Worm (Caenorhabditis elegans) whole organism, L1 larva: ENCODE measurements around the gene ben-1.

Source experiments
- C04F5.9 ChIP-seq: sonication (generic microtip); optimal IDR thresholded peaks from 2 replicates; lab custom pipeline; 2016; ENCODE audit warnings: missing genetic modification characterization, missing compliant biosample characterization
- C34B4.2 ChIP-seq: sonication (generic microtip); optimal IDR thresholded peaks from 2 replicates; lab custom pipeline; 2017; ENCODE audit warnings: mild to moderate bottlenecking, missing genetic modification characterization, missing compliant biosample characterization
- Y116A8C.19 ChIP-seq: sonication (generic microtip); optimal IDR thresholded peaks from 2 replicates; lab custom pipeline; 2016; ENCODE audit warnings: missing compliant biosample characterization, missing genetic modification characterization, borderline replicate concordance
- alr-1 ChIP-seq: fragments of 200-800 bp; sonication (Bioruptor generic); optimal IDR thresholded peaks from 2 replicates; lab custom pipeline; 2018; ENCODE audit warnings: borderline replicate concordance, mild to moderate bottlenecking, missing genetic modification characterization, missing compliant biosample characterization
- aly-2 ChIP-seq: fragments of 150-350 bp; optimal IDR thresholded peaks from 2 replicates; lab custom pipeline; 2014; ENCODE audit warnings: missing biosample characterization, missing genetic modification characterization
- blmp-1 ChIP-seq: fragments of 150-350 bp; optimal IDR thresholded peaks from 2 replicates; lab custom pipeline; 2014; ENCODE audit warnings: missing biosample characterization, missing genetic modification characterization
- ceh-63 ChIP-seq: fragments of 200-800 bp; sonication (Bioruptor generic); optimal IDR thresholded peaks from 2 replicates; lab custom pipeline; 2018; ENCODE audit warnings: mild to moderate bottlenecking, missing genetic modification characterization, missing compliant biosample characterization
- ceh-82 ChIP-seq, 3 experiments: fragments of 150-350 bp in 1 of 3; sonication (generic microtip) in 2 of 3; optimal IDR thresholded peaks; 2 replicates each; lab custom pipeline; 2014 to 2017; ENCODE audit warnings: missing biosample characterization in 3 of 3, missing genetic modification characterization in 3 of 3
- ceh-88 ChIP-seq: fragments of 200-800 bp; sonication (Bioruptor generic); IDR thresholded peaks from 2 replicates; pipeline ENCODE4 v1.3.6; 2022; ENCODE audit warnings: missing genetic modification characterization, missing compliant biosample characterization
- ces-1 ChIP-seq: fragments of 150-350 bp; optimal IDR thresholded peaks from 2 replicates; lab custom pipeline; 2014; ENCODE audit warnings: missing biosample characterization, missing genetic modification reagents, missing genetic modification characterization
- dsc-1 ChIP-seq: sonication (generic microtip); optimal IDR thresholded peaks from 2 replicates; lab custom pipeline; 2016; ENCODE audit warnings: mild to moderate bottlenecking, missing genetic modification characterization, missing compliant biosample characterization
- efl-1 ChIP-seq, 4 experiments: fragments of 150-350 bp; optimal IDR thresholded peaks in 3 of 4; peaks in 1 of 4; 1 replicate in 1 of 4; 2 replicates in 3 of 4; lab custom pipeline; 2014; ENCODE audit warnings: missing biosample characterization in 2 of 4, missing genetic modification characterization in 2 of 4, missing genetic modification reagents in 2 of 4
- efl-3 ChIP-seq: fragments of 200-800 bp; sonication (Bioruptor generic); optimal IDR thresholded peaks from 2 replicates; lab custom pipeline; 2018; ENCODE audit warnings: mild to moderate bottlenecking, missing genetic modification characterization, missing compliant biosample characterization
- egl-13 ChIP-seq: sonication (generic microtip); optimal IDR thresholded peaks from 2 replicates; lab custom pipeline; 2016; ENCODE audit warnings: missing genotype, missing genetic modification reagents, missing genetic modification characterization, missing compliant biosample characterization
- egl-27 ChIP-seq, 2 experiments: fragments of 150-350 bp in 1 of 2; sonication (generic microtip); optimal IDR thresholded peaks; 3 replicates each; lab custom pipeline; 2017 to 2018; ENCODE audit warnings: missing biosample characterization in 2 of 2, missing genetic modification characterization in 2 of 2, missing genetic modification reagents in 2 of 2
- elt-2 ChIP-seq: sonication (generic microtip); optimal IDR thresholded peaks from 2 replicates; lab custom pipeline; 2016; ENCODE audit warnings: missing genetic modification characterization, mild to moderate bottlenecking, inconsistent platforms, missing compliant biosample characterization, missing genetic modification reagents
- ets-5 ChIP-seq: fragments of 200-800 bp; sonication (Bioruptor generic); IDR thresholded peaks from 2 replicates; pipeline ENCODE4 v1.3.6; 2022; ENCODE audit warnings: missing genetic modification characterization, missing compliant biosample characterization
- fkh-10 ChIP-seq: sonication (generic microtip); optimal IDR thresholded peaks from 2 replicates; lab custom pipeline; 2017; ENCODE audit warnings: missing biosample characterization, missing genetic modification reagents, missing genetic modification characterization
- fkh-4 ChIP-seq: sonication (generic microtip); optimal IDR thresholded peaks from 2 replicates; lab custom pipeline; 2016; ENCODE audit warnings: missing compliant biosample characterization, missing genetic modification characterization, borderline replicate concordance
- fkh-8 ChIP-seq: sonication (generic microtip); optimal IDR thresholded peaks from 2 replicates; lab custom pipeline; 2016; ENCODE audit warnings: mild to moderate bottlenecking, missing genetic modification characterization, missing compliant biosample characterization
- fos-1 ChIP-seq: fragments of 150-350 bp; optimal IDR thresholded peaks from 2 replicates; lab custom pipeline; 2014; ENCODE audit warnings: missing biosample characterization, missing genetic modification characterization
- hlh-4 ChIP-seq: sonication (generic microtip); optimal IDR thresholded peaks from 2 replicates; lab custom pipeline; 2016; ENCODE audit warnings: mild to moderate bottlenecking, missing genetic modification characterization, missing compliant biosample characterization
- irx-1 ChIP-seq: sonication (generic microtip); optimal IDR thresholded peaks from 2 replicates; lab custom pipeline; 2016; ENCODE audit warnings: missing genetic modification characterization, missing compliant biosample characterization
- lin-14 ChIP-seq: fragments of 200-800 bp; sonication (Bioruptor generic); optimal IDR thresholded peaks from 2 replicates; lab custom pipeline; 2018; ENCODE audit warnings: mild to moderate bottlenecking, missing genetic modification characterization, moderate library complexity, missing compliant biosample characterization
- lin-15B ChIP-seq: fragments of 150-350 bp; sonication (generic microtip); optimal IDR thresholded peaks from 3 replicates; lab custom pipeline; 2014; ENCODE audit warnings: missing biosample characterization, missing genetic modification characterization
- lin-35 ChIP-seq, 2 experiments: fragments of 150-350 bp; optimal IDR thresholded peaks; 2 replicates each; lab custom pipeline; 2014; ENCODE audit warnings: missing biosample characterization in 2 of 2, missing genetic modification characterization in 2 of 2, missing genetic modification reagents in 2 of 2
- lin-39 ChIP-seq: fragments of 150-350 bp; optimal IDR thresholded peaks from 2 replicates; lab custom pipeline; 2014; ENCODE audit warnings: missing biosample characterization, missing genetic modification reagents, missing genetic modification characterization
- lir-3 ChIP-seq: sonication (generic microtip); optimal IDR thresholded peaks from 2 replicates; lab custom pipeline; 2016; ENCODE audit warnings: mild to moderate bottlenecking, missing genetic modification characterization, moderate library complexity, missing compliant biosample characterization; ENCODE audit not compliant: poor library complexity
- mab-9 ChIP-seq: fragments of 200-800 bp; sonication (Bioruptor generic); IDR thresholded peaks from 2 replicates; pipeline ENCODE4 v1.3.6; 2022; ENCODE audit warnings: missing genetic modification reagents, missing genetic modification characterization, missing compliant biosample characterization
- mep-1 ChIP-seq: fragments of 150-350 bp; optimal IDR thresholded peaks from 2 replicates; lab custom pipeline; 2014; ENCODE audit warnings: missing biosample characterization, missing genetic modification characterization
- nhr-12 ChIP-seq: sonication (generic microtip); optimal IDR thresholded peaks from 2 replicates; lab custom pipeline; 2017; ENCODE audit warnings: missing biosample characterization, missing genetic modification characterization
- nhr-19 ChIP-seq: fragments of 200-800 bp; sonication (Bioruptor generic); conservative IDR thresholded peaks from 2 replicates; pipeline ENCODE4 v1.3.6; 2022; ENCODE audit warnings: missing genetic modification characterization, missing compliant biosample characterization
- nhr-28 ChIP-seq: fragments of 150-350 bp; optimal IDR thresholded peaks from 2 replicates; lab custom pipeline; 2014; ENCODE audit warnings: missing biosample characterization, missing genetic modification characterization
- nhr-76 ChIP-seq: sonication (generic microtip); optimal IDR thresholded peaks from 2 replicates; lab custom pipeline; 2017; ENCODE audit warnings: missing biosample characterization, missing genetic modification characterization
- nhr-84 ChIP-seq: sonication (generic microtip); optimal IDR thresholded peaks from 2 replicates; lab custom pipeline; 2017; ENCODE audit warnings: missing biosample characterization, missing genetic modification characterization
- nhr-85 ChIP-seq: sonication (generic microtip); peaks from one replicate; lab custom pipeline; 2016; ENCODE audit warnings: missing genetic modification characterization, inconsistent platforms, missing compliant biosample characterization
- nhr-90 ChIP-seq: sonication (generic microtip); optimal IDR thresholded peaks from 2 replicates; lab custom pipeline; 2016; ENCODE audit warnings: mild to moderate bottlenecking, missing genetic modification characterization, missing compliant biosample characterization; ENCODE audit not compliant: poor library complexity
- pag-3 ChIP-seq: sonication (generic microtip); optimal IDR thresholded peaks from 2 replicates; lab custom pipeline; 2017; ENCODE audit warnings: missing genetic modification characterization, mild to moderate bottlenecking, missing compliant biosample characterization, antibody characterized with exemption, borderline replicate concordance; ENCODE audit not compliant: insufficient read depth
- pqm-1 ChIP-seq: sonication (generic microtip); optimal IDR thresholded peaks from 3 replicates; lab custom pipeline; 2017; ENCODE audit warnings: missing biosample characterization, missing genetic modification characterization
- rnt-1 ChIP-seq: sonication (generic microtip); optimal IDR thresholded peaks from 2 replicates; lab custom pipeline; 2016; ENCODE audit warnings: mild to moderate bottlenecking, missing genetic modification characterization, moderate library complexity, missing compliant biosample characterization
- skn-1 ChIP-seq: fragments of 150-350 bp; optimal IDR thresholded peaks from 2 replicates; lab custom pipeline; 2014; ENCODE audit warnings: missing biosample characterization, missing genetic modification characterization
- sptf-1 ChIP-seq: fragments of 150-350 bp; optimal IDR thresholded peaks from 2 replicates; lab custom pipeline; 2014; ENCODE audit warnings: missing biosample characterization, missing genetic modification characterization
- sup-37 ChIP-seq: fragments of 200-800 bp; sonication (Bioruptor generic); optimal IDR thresholded peaks from 2 replicates; lab custom pipeline; 2018; ENCODE audit warnings: mild to moderate bottlenecking, missing genetic modification characterization, missing compliant biosample characterization
- swsn-7 ChIP-seq: sonication (generic microtip); optimal IDR thresholded peaks from 2 replicates; lab custom pipeline; 2016; ENCODE audit warnings: missing genetic modification characterization, missing compliant biosample characterization
- unc-130 ChIP-seq: fragments of 150-350 bp; optimal IDR thresholded peaks from 2 replicates; lab custom pipeline; 2017; ENCODE audit warnings: missing biosample characterization, missing genetic modification characterization, inconsistent platforms
- unc-62 ChIP-seq: fragments of 150-350 bp; optimal IDR thresholded peaks from 2 replicates; lab custom pipeline; 2014; ENCODE audit warnings: missing biosample characterization, missing genetic modification reagents, missing genetic modification characterization
- unc-98 ChIP-seq: fragments of 200-800 bp; sonication (Bioruptor generic); IDR thresholded peaks from 2 replicates; pipeline ENCODE4 v1.3.6; 2022; ENCODE audit warnings: missing genetic modification characterization, missing compliant biosample characterization
- vab-15 ChIP-seq: sonication (generic microtip); optimal IDR thresholded peaks from 2 replicates; lab custom pipeline; 2017; ENCODE audit warnings: missing genotype, mild to moderate bottlenecking, missing genetic modification characterization, missing compliant biosample characterization
- xbp-1 ChIP-seq: sonication (generic microtip); optimal IDR thresholded peaks from 2 replicates; lab custom pipeline; 2016; ENCODE audit warnings: missing genetic modification characterization, missing compliant biosample characterization
- zag-1 ChIP-seq: fragments of 150-350 bp; optimal IDR thresholded peaks from 2 replicates; lab custom pipeline; 2014; ENCODE audit warnings: missing biosample characterization, missing genetic modification characterization
- zip-4 ChIP-seq: fragments of 200-800 bp; sonication (Bioruptor generic); optimal IDR thresholded peaks from 2 replicates; lab custom pipeline; 2018; ENCODE audit warnings: mild to moderate bottlenecking, missing genetic modification characterization, moderate library complexity, missing compliant biosample characterization
- ztf-4 ChIP-seq: fragments of 150-350 bp; optimal IDR thresholded peaks from 2 replicates; lab custom pipeline; 2014; ENCODE audit warnings: missing biosample characterization, missing genetic modification characterization

Gene ben-1

DNA sequence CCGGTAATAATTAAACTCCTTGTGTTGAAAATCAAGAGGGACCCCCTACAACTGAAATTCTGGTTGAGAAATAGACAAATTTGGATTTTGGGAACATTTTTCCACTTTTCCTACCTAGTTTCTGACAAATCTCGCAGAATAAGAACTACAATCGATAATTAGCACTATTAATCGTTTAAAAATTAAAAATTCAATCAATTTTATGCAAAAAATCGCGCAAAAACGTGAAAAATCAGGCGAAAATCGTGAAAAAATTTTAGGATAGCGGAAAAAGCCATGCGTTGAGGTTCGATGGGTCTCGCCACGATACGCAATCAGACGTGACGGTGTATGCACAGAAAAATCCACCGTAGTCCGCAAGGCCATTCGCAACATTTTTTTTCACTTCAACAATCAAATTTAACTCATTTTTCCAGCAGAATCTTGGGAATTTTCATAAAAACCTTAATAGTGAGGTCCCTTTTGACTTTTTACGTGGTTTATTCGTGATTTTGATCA is 36.3 kb downstream of the ben-1 start, which contains the start of gene lias-1 (continued):
- TF ChIP-seq mab-9, result no peak
- TF ChIP-seq dsc-1 (tag; lab: Kevin White, UChicago), result peak; percentile 50
- TF ChIP-seq lin-35 (GFP tag; optimal IDR thresholded peaks at IDR 0.05; lab: Kevin White, UChicago), result peak; percentile 88 to 92
- TF ChIP-seq unc-98 (GFP tag; lab: Robert Waterston, UW), result no peak
- TF ChIP-seq nhr-84 (tag; lab: Kevin White, UChicago), result no peak
- TF ChIP-seq fkh-4 (tag; lab: Kevin White, UChicago), result no peak
- no peak for TF ChIP-seq nhr-12 (tag; lab: Kevin White, UChicago)
- peak; percentile 89 for TF ChIP-seq mep-1 (tag; lab: Kevin White, UChicago)
- no peak for TF ChIP-seq alr-1
- TF ChIP-seq efl-3 (GFP tag; lab: Kevin White, UChicago), result no peak
- no peak for TF ChIP-seq C34B4.2 (tag; lab: Kevin White, UChicago)
- TF ChIP-seq unc-62 (GFP tag; lab: Kevin White, UChicago), result no peak
- TF ChIP-seq rnt-1, result peak; percentile 87
- no peak for TF ChIP-seq elt-2 (tag; lab: Kevin White, UChicago)
- no peak for TF ChIP-seq sup-37
- peak; percentile 70 for TF ChIP-seq fos-1 (tag; lab: Kevin White, UChicago)
- TF ChIP-seq unc-130, result peak; percentile 85
- TF ChIP-seq nhr-85 (tag; lab: Kevin White, UChicago), result peak; percentile 75
- TF ChIP-seq lir-3 (tag; lab: Kevin White, UChicago), result no peak
- TF ChIP-seq ceh-82 (tag; optimal IDR thresholded peaks at IDR 0.05; lab: Kevin White, UChicago), result peak; percentile 79 to 95 (median 86)
- TF ChIP-seq nhr-90 (tag; lab: Kevin White, UChicago), result peak; percentile 61
- TF ChIP-seq pag-3 (tag; lab: Kevin White, UChicago), result no peak
- peak; percentile 69 for TF ChIP-seq skn-1 (tag; lab: Kevin White, UChicago)
- TF ChIP-seq xbp-1 (tag; lab: Kevin White, UChicago), result peak; percentile 81
- no peak for TF ChIP-seq ceh-63 (GFP tag; lab: Kevin White, UChicago)
- peak; percentile 77 for TF ChIP-seq nhr-19
- no peak for TF ChIP-seq lin-39 (tag; lab: Kevin White, UChicago)
- TF ChIP-seq aly-2 (tag; lab: Kevin White, UChicago), result peak; percentile 66
- TF ChIP-seq lin-15B (tag; lab: Kevin White, UChicago), result peak; percentile 81
- peak; percentile 86 to 90 for TF ChIP-seq efl-1 (optimal IDR thresholded peaks at IDR 0.05; lab: Kevin White, UChicago)
- peak; percentile 82 to 98 for TF ChIP-seq efl-1 (GFP tag; optimal IDR thresholded peaks at IDR 0.05 in 1 of 2; lab: Kevin White, UChicago)
- TF ChIP-seq blmp-1 (tag; lab: Kevin White, UChicago), result peak; percentile 53
- peak; percentile 78 for TF ChIP-seq lin-14
- peak; percentile 48 for TF ChIP-seq ztf-4 (tag; lab: Kevin White, UChicago)
- TF ChIP-seq swsn-7 (tag; lab: Kevin White, UChicago), result peak; percentile 73
- peak; percentile 44 for TF ChIP-seq vab-15
- TF ChIP-seq Y116A8C.19, result no peak
- no peak for TF ChIP-seq nhr-28 (tag; lab: Kevin White, UChicago)
- TF ChIP-seq C04F5.9 (tag; lab: Kevin White, UChicago), result peak; percentile 58
- TF ChIP-seq ceh-88 (GFP tag; lab: Robert Waterston, UW), result no peak
- peak; percentile 43 for TF ChIP-seq egl-13
- no peak for TF ChIP-seq sptf-1 (tag; lab: Kevin White, UChicago)
- TF ChIP-seq ces-1 (GFP tag; lab: Kevin White, UChicago), result no peak
- no peak for TF ChIP-seq pqm-1 (tag; lab: Kevin White, UChicago)
- peak; percentile 83 for TF ChIP-seq fkh-8 (tag; lab: Kevin White, UChicago)
- TF ChIP-seq nhr-76 (tag; lab: Kevin White, UChicago), result no peak
- TF ChIP-seq egl-27 (tag; optimal IDR thresholded peaks at IDR 0.05; lab: Kevin White, UChicago), result peak in 1 of 2 experiments; percentile 39
- no peak for TF ChIP-seq ets-5 (GFP tag; lab: Robert Waterston, UW)
- TF ChIP-seq zip-4 (GFP tag; lab: Kevin White, UChicago), result no peak
- no peak for TF ChIP-seq hlh-4 (tag; lab: Kevin White, UChicago)
- peak; percentile 66 for TF ChIP-seq fkh-10 (GFP tag; lab: Kevin White, UChicago)
- TF ChIP-seq zag-1 (tag; lab: Kevin White, UChicago), result no peak
- TF ChIP-seq irx-1, result peak; percentile 57
